Worm (Caenorhabditis elegans): ENCODE data around the gene T14F9.2.

DNA sequence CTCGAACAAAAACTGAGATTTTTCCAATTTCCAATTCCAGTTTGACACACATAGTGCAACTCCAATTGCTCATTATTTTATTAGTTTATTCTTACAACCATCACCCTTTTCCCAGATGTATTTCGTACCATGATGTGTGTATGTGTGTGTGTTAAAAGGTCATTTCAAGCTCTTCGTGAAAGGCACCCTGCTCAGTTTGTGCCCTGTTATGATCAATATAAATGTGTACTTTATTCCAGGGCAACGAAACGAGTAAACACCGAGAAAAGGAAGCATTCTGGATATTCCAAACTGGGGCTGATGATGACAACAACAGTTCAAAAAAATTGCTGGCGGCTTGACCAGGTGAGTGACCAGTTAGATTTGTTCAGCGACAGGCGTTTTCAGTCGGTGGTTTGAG is 23.4 kb upstream of the T14F9.2 start, which contains the start of gene peb-1:
- TF ChIP-seq unc-39 (tag; optimal IDR thresholded peaks at IDR 0.05): no peak
- TF ChIP-seq mdl-1 (tag; optimal IDR thresholded peaks at IDR 0.05): no peak
- TF ChIP-seq fos-1 (tag; optimal IDR thresholded peaks at IDR 0.05): no peak
- TF ChIP-seq nhr-77 (tag; optimal IDR thresholded peaks at IDR 0.05): no peak
- no peak for TF ChIP-seq nhr-10 (tag; optimal IDR thresholded peaks at IDR 0.05)
- no peak for TF ChIP-seq snpc-4 (tag; optimal IDR thresholded peaks at IDR 0.05)
- TF ChIP-seq egl-27 (tag; optimal IDR thresholded peaks at IDR 0.05): no peak
- no peak for TF ChIP-seq nhr-237 (tag; optimal IDR thresholded peaks at IDR 0.05)
- no peak for TF ChIP-seq ceh-16 (tag; optimal IDR thresholded peaks at IDR 0.05)
- no peak for TF ChIP-seq unc-62 (GFP tag; optimal IDR thresholded peaks at IDR 0.05)

Data from whole organism, L2 larva.